Fruit fly (Drosophila melanogaster) whole organism, embryonic: Measurements from ENCODE around the gene CG31777.
A peak's percentile ranks its signal among the peaks of the same experiment; 100 is the strongest.

Experiments
- ATbp ChIP-seq: fragments of 200-800 bp; sonication (Bioruptor generic); optimal IDR thresholded peaks from 2 replicates; lab custom pipeline; 2017; ENCODE audit warnings: missing biosample characterization, mild to moderate bottlenecking, missing genetic modification characterization, missing genetic modification reagents
- Bgb ChIP-seq: fragments of 200-800 bp; sonication (Bioruptor generic); IDR thresholded peaks from 2 replicates; pipeline ENCODE4 v1.3.6; 2022; ENCODE audit warnings: missing biosample characterization, missing genetic modification characterization; ENCODE audit not compliant: partially characterized antibody
- CG10321 ChIP-seq: fragments of 200-800 bp; sonication (Bioruptor generic); IDR thresholded peaks from 2 replicates; pipeline ENCODE4 v1.3.6; 2022; ENCODE audit warnings: missing biosample characterization, missing genetic modification characterization
- CG10959 ChIP-seq: fragments of 200-800 bp; sonication (Bioruptor generic); IDR thresholded peaks from 2 replicates; pipeline ENCODE4 v1.3.6; 2022; ENCODE audit warnings: missing biosample characterization, missing genetic modification characterization
- CG11723 ChIP-seq: fragments of 200-800 bp; sonication (Bioruptor generic); optimal IDR thresholded peaks from 2 replicates; lab custom pipeline; 2017; ENCODE audit warnings: missing biosample characterization, mild to moderate bottlenecking, missing genetic modification characterization
- CG12659 ChIP-seq: fragments of 200-800 bp; sonication (Bioruptor generic); optimal IDR thresholded peaks from 3 replicates; lab custom pipeline; 2017; ENCODE audit warnings: mild to moderate bottlenecking, missing biosample characterization, missing genetic modification reagents, missing genetic modification characterization
- CG1529 ChIP-seq: fragments of 200-800 bp; sonication (Bioruptor generic); optimal IDR thresholded peaks from 3 replicates; lab custom pipeline; 2018; ENCODE audit warnings: missing biosample characterization, missing genetic modification characterization
- CG15696 ChIP-seq: fragments of 200-800 bp; sonication (Bioruptor generic); optimal IDR thresholded peaks from 2 replicates; lab custom pipeline; 2019; ENCODE audit warnings: missing biosample characterization, mild to moderate bottlenecking, missing genetic modification characterization, moderate library complexity
- CG17328 ChIP-seq: fragments of 200-800 bp; sonication (Bioruptor generic); IDR thresholded peaks from 2 replicates; pipeline ENCODE4 v1.3.6; 2022; ENCODE audit warnings: missing biosample characterization, missing genetic modification characterization
- CG17829 ChIP-seq: fragments of 200-800 bp; optimal IDR thresholded peaks from 2 replicates; lab custom pipeline; 2019; ENCODE audit warnings: missing biosample characterization, mild to moderate bottlenecking, missing genetic modification characterization, moderate library complexity
- CG1832 ChIP-seq: fragments of 200-800 bp; sonication (Bioruptor generic); optimal IDR thresholded peaks from 2 replicates; lab custom pipeline; 2017; ENCODE audit warnings: missing biosample characterization, mild to moderate bottlenecking, missing genetic modification characterization, inconsistent platforms
- CG30403 ChIP-seq: fragments of 200-800 bp; sonication (Bioruptor generic); optimal IDR thresholded peaks from 3 replicates; lab custom pipeline; 2016; ENCODE audit warnings: missing biosample characterization, missing genetic modification characterization
- CG31441 ChIP-seq: fragments of 200-800 bp; sonication (Bioruptor generic); IDR thresholded peaks from 2 replicates; pipeline ENCODE4 v1.3.6; 2022; ENCODE audit warnings: missing biosample characterization, missing genetic modification characterization
- CG3281 ChIP-seq: fragments of 200-800 bp; sonication (Bioruptor generic); optimal IDR thresholded peaks from 3 replicates; lab custom pipeline; 2017; ENCODE audit warnings: missing biosample characterization, mild to moderate bottlenecking, missing genetic modification characterization
- CG33557 ChIP-seq: fragments of 200-800 bp; sonication (Bioruptor generic); optimal IDR thresholded peaks from 2 replicates; lab custom pipeline; 2019; ENCODE audit warnings: missing biosample characterization, mild to moderate bottlenecking, missing genetic modification characterization, moderate library complexity
- CG34224 ChIP-seq: fragments of 200-800 bp; sonication (Bioruptor generic); IDR thresholded peaks from 3 replicates; pipeline ENCODE4 v1.3.6; 2022; ENCODE audit warnings: missing biosample characterization, missing genetic modification characterization; ENCODE audit not compliant: partially characterized antibody
- CG4404 ChIP-seq: fragments of 200-800 bp; sonication (Bioruptor generic); IDR thresholded peaks from 2 replicates; pipeline ENCODE4 v1.3.6; 2022; ENCODE audit warnings: missing biosample characterization, missing genetic modification characterization
- CG4424 ChIP-seq: fragments of 200-800 bp; sonication (Bioruptor generic); optimal IDR thresholded peaks from 3 replicates; lab custom pipeline; 2016; ENCODE audit warnings: missing biosample characterization, missing genetic modification characterization
- CG4707 ChIP-seq: fragments of 200-800 bp; sonication (Bioruptor generic); optimal IDR thresholded peaks from 2 replicates; lab custom pipeline; 2018; ENCODE audit warnings: missing biosample characterization, mild to moderate bottlenecking, missing genetic modification characterization, moderate library complexity
- CG9727 ChIP-seq: fragments of 200-800 bp; sonication (Bioruptor generic); optimal IDR thresholded peaks from 3 replicates; lab custom pipeline; 2017; ENCODE audit warnings: missing biosample characterization, mild to moderate bottlenecking, missing genetic modification characterization
- Deaf1 ChIP-seq: fragments of 200-800 bp; optimal IDR thresholded peaks from 3 replicates; lab custom pipeline; 2019; ENCODE audit warnings: missing biosample characterization, mild to moderate bottlenecking, missing genetic modification characterization, moderate library complexity
- Dip2 ChIP-seq: fragments of 200-800 bp; sonication (Bioruptor generic); IDR thresholded peaks from 2 replicates; pipeline ENCODE4 v1.3.6; 2022; ENCODE audit warnings: missing biosample characterization, missing genetic modification characterization
- Ets65A ChIP-seq: fragments of 200-800 bp; sonication (Bioruptor generic); peaks from one replicate; lab custom pipeline; 2016; ENCODE audit warnings: missing biosample characterization, missing genetic modification characterization
- MBD-R2 ChIP-seq: fragments of 200-800 bp; sonication (Bioruptor generic); IDR thresholded peaks from 2 replicates; pipeline ENCODE4 v1.3.6; 2022; ENCODE audit warnings: missing biosample characterization, missing genetic modification characterization
- NC2α ChIP-seq: fragments of 200-800 bp; sonication (Bioruptor generic); optimal IDR thresholded peaks from 2 replicates; lab custom pipeline; 2016; ENCODE audit warnings: missing biosample characterization, missing genetic modification characterization
- Nf-YC ChIP-seq: fragments of 200-800 bp; optimal IDR thresholded peaks from 3 replicates; lab custom pipeline; 2019; ENCODE audit warnings: missing biosample characterization, mild to moderate bottlenecking, missing genetic modification characterization, moderate library complexity
- Side ChIP-seq: fragments of 200-800 bp; sonication (Bioruptor generic); optimal IDR thresholded peaks from 2 replicates; lab custom pipeline; 2016; ENCODE audit warnings: missing biosample characterization, missing genetic modification characterization
- Sox102F ChIP-seq: fragments of 200-800 bp; sonication (Bioruptor generic); optimal IDR thresholded peaks from 2 replicates; lab custom pipeline; 2018; ENCODE audit warnings: missing biosample characterization, mild to moderate bottlenecking, missing genetic modification characterization, moderate library complexity
- Trl ChIP-seq, 3 experiments: fragments of >200 bp in 2 of 3; fragments of 200-800 bp in 1 of 3; sonication (Bioruptor generic) in 1 of 3; optimal IDR thresholded peaks; 2 replicates in 1 of 3; 3 replicates in 2 of 3; lab custom pipeline; 2016 to 2017; ENCODE audit warnings: missing biosample characterization in 1 of 3, missing genetic modification characterization in 1 of 3
- Xbp1 ChIP-seq: fragments of 200-800 bp; sonication (Bioruptor generic); optimal IDR thresholded peaks from 3 replicates; lab custom pipeline; 2016; ENCODE audit warnings: missing biosample characterization, mild to moderate bottlenecking, missing genetic modification characterization
- Xrp1 ChIP-seq: fragments of 200-800 bp; sonication (Bioruptor generic); IDR thresholded peaks from 2 replicates; pipeline ENCODE4 v1.3.6; 2022; ENCODE audit warnings: missing biosample characterization, missing genetic modification characterization
- chif ChIP-seq, 2 experiments: fragments of 200-800 bp; sonication (Bioruptor generic); optimal IDR thresholded peaks; 3 replicates each; lab custom pipeline; 2016; ENCODE audit warnings: missing biosample characterization in 2 of 2, missing genetic modification characterization in 2 of 2
- ewg ChIP-seq: fragments of 200-800 bp; sonication (Bioruptor generic); optimal IDR thresholded peaks from 3 replicates; lab custom pipeline; 2017; ENCODE audit warnings: mild to moderate bottlenecking, missing biosample characterization, missing genetic modification reagents, missing genetic modification characterization
- gem ChIP-seq: fragments of 200-800 bp; sonication (Bioruptor generic); optimal IDR thresholded peaks from 2 replicates; lab custom pipeline; 2019; ENCODE audit warnings: missing biosample characterization, mild to moderate bottlenecking, missing genetic modification characterization, moderate library complexity
- grn ChIP-seq: fragments of 200-800 bp; sonication (Bioruptor generic); optimal IDR thresholded peaks from 3 replicates; lab custom pipeline; 2017; ENCODE audit warnings: missing biosample characterization, missing genetic modification characterization
- jumu ChIP-seq: fragments of 200-800 bp; sonication (Bioruptor generic); optimal IDR thresholded peaks from 3 replicates; lab custom pipeline; 2016; ENCODE audit warnings: missing biosample characterization, missing genetic modification characterization
- maf-S ChIP-seq: fragments of 200-800 bp; sonication (Bioruptor generic); optimal IDR thresholded peaks from 2 replicates; lab custom pipeline; 2016; ENCODE audit warnings: missing biosample characterization, missing genetic modification characterization
- mld ChIP-seq: fragments of 200-800 bp; sonication (Bioruptor generic); IDR thresholded peaks from 3 replicates; pipeline ENCODE4 v1.3.6; 2022; ENCODE audit warnings: missing biosample characterization, missing genetic modification characterization; ENCODE audit not compliant: partially characterized antibody
- nmo ChIP-seq: fragments of 200-800 bp; sonication (Bioruptor generic); optimal IDR thresholded peaks from 2 replicates; lab custom pipeline; 2018; ENCODE audit warnings: missing biosample characterization, mild to moderate bottlenecking, missing genetic modification characterization, moderate library complexity
- prd ChIP-seq, 3 experiments: fragments of >200 bp in 2 of 3; fragments of 200-800 bp in 1 of 3; sonication (Bioruptor generic) in 1 of 3; optimal IDR thresholded peaks in 2 of 3; IDR thresholded peaks in 1 of 3; 2 replicates in 2 of 3; 3 replicates in 1 of 3; pipeline versions ENCODE4 v1.3.6 to Lab custom; 2017 to 2022; ENCODE audit warnings: missing biosample characterization in 1 of 3, missing genetic modification characterization in 1 of 3
- pros ChIP-seq: fragments of 200-800 bp; sonication (Bioruptor generic); optimal IDR thresholded peaks from 3 replicates; lab custom pipeline; 2019; ENCODE audit warnings: missing biosample characterization, mild to moderate bottlenecking, missing genetic modification characterization, moderate library complexity
- seq ChIP-seq: fragments of 200-800 bp; sonication (Bioruptor generic); IDR thresholded peaks from 2 replicates; pipeline ENCODE4 v1.3.6; 2022; ENCODE audit warnings: missing biosample characterization, missing genetic modification characterization
- slbo ChIP-seq: fragments of 200-800 bp; sonication (Bioruptor generic); IDR thresholded peaks from 2 replicates; pipeline ENCODE4 v1.3.6; 2022; ENCODE audit warnings: missing biosample characterization, missing genetic modification characterization
- slou ChIP-seq: fragments of 200-800 bp; sonication (Bioruptor generic); optimal IDR thresholded peaks from 3 replicates; lab custom pipeline; 2016; ENCODE audit warnings: missing biosample characterization, missing genetic modification characterization
- sna ChIP-seq: fragments of 200-800 bp; sonication (Bioruptor generic); IDR thresholded peaks from 2 replicates; pipeline ENCODE4 v1.3.6; 2022; ENCODE audit warnings: missing biosample characterization, missing genetic modification characterization; ENCODE audit not compliant: partially characterized antibody
- tap ChIP-seq: fragments of 200-800 bp; optimal IDR thresholded peaks from 3 replicates; lab custom pipeline; 2019; ENCODE audit warnings: missing biosample characterization, mild to moderate bottlenecking, missing genetic modification characterization, moderate library complexity
- zen ChIP-seq: fragments of 200-800 bp; sonication (Bioruptor generic); optimal IDR thresholded peaks from 3 replicates; lab custom pipeline; 2018; ENCODE audit warnings: missing biosample characterization, mild to moderate bottlenecking, missing genetic modification characterization, moderate library complexity
- zfh1 ChIP-seq: fragments of 200-800 bp; sonication (Bioruptor generic); IDR thresholded peaks from 3 replicates; pipeline ENCODE4 v1.3.6; 2022; ENCODE audit warnings: missing biosample characterization, missing genetic modification characterization

Gene CG31777

dm6 chr2L:3685139-3685851 lies 21.6 kb downstream of the CG31777 start (continued):
- TF ChIP-seq CG1529 (GFP tag; lab: Kevin White, UChicago) (no peak), CG11723 (GFP tag; lab: Kevin White, UChicago) (no peak), zen (tag; lab: Kevin White, UChicago) (peak; percentile 40), Xbp1 (GFP tag; lab: Kevin White, UChicago) (peak; percentile 12), nmo (peak; percentile 31), pros (GFP tag; lab: Kevin White, UChicago) (peak; percentile 3), CG17328 (peak; percentile 29; the same call in 1 of the 2 replicates), Ets65A (GFP tag; lab: Kevin White, UChicago) (peak; percentile 27), CG33557 (GFP tag; lab: Kevin White, UChicago) (peak; percentile 10), CG4707 (GFP tag; lab: Kevin White, UChicago) (no peak), mld (GFP tag; lab: Robert Waterston, UW) (no peak), CG10959 (0 out of 2 replicates have a peak, but pooled peaks have one; percentile 8), CG4404 (GFP tag; lab: Robert Waterston, UW) (no peak), CG30403 (GFP tag; lab: Kevin White, UChicago) (peak; percentile 21), sna (GFP tag; lab: Robert Waterston, UW) (no peak), gem (tag; lab: Kevin White, UChicago) (peak; percentile 51), CG4424 (peak; percentile 2), Xrp1 (GFP tag; lab: Robert Waterston, UW) (peak; percentile 55; the same call in 1 of the 2 replicates), grn (GFP tag; lab: Kevin White, UChicago) (no peak), CG31441 (GFP tag; lab: Robert Waterston, UW) (0 out of 2 replicates have a peak, but pooled peaks have one; percentile 25), CG9727 (GFP tag; lab: Kevin White, UChicago) (peak; percentile 39), tap (tag; lab: Kevin White, UChicago) (peak; percentile 15), chif (GFP tag; optimal IDR thresholded peaks at IDR 0.05; lab: Kevin White, UChicago) (peak in 1 of 2 experiments; percentile 19), CG15696 (no peak), jumu (GFP tag; lab: Kevin White, UChicago) (no peak), Nf-YC (tag; lab: Kevin White, UChicago) (peak; percentile 90), CG12659 (GFP tag; lab: Kevin White, UChicago) (no peak), zfh1 (0 out of 3 replicates have a peak, but pooled peaks have one; percentile 49), ATbp (GFP tag; lab: Kevin White, UChicago) (peak; percentile 5), CG10321 (GFP tag; lab: Robert Waterston, UW) (0 out of 2 replicates have a peak, but pooled peaks have one; percentile 18)

- TF ChIP-seq CG1832 (peak; percentile 45), CG3281 (GFP tag; lab: Kevin White, UChicago) (no peak), seq (GFP tag; lab: Robert Waterston, UW) (peak; percentile 74; the same call in 1 of the 2 replicates), NC2α (GFP tag; lab: Kevin White, UChicago) (no peak), CG10321 (GFP tag; lab: Robert Waterston, UW) (peak; percentile 81), ewg (GFP tag; lab: Kevin White, UChicago) (peak; percentile 31), CG17829 (tag; lab: Kevin White, UChicago) (no peak), Trl (optimal IDR thresholded peaks at IDR 0.05; lab: Kevin White, UChicago) (peak in 1 of 2 experiments; percentile 5), Trl (GFP tag; optimal IDR thresholded peaks at IDR 0.05; lab: Kevin White, UChicago) (no peak), Dip2 (GFP tag; lab: Robert Waterston, UW) (no peak), MBD-R2 (GFP tag; lab: Robert Waterston, UW) (no peak), CG34224 (GFP tag; lab: Robert Waterston, UW) (no peak), Nf-YC (tag; lab: Kevin White, UChicago) (peak; percentile 93), Sox102F (GFP tag; lab: Kevin White, UChicago) (no peak), slou (GFP tag; lab: Kevin White, UChicago) (no peak), Ets65A (GFP tag; lab: Kevin White, UChicago) (no peak), Side (GFP tag; lab: Kevin White, UChicago) (no peak), Bgb (no peak), maf-S (no peak), prd (optimal IDR thresholded peaks at IDR 0.05; lab: Kevin White, UChicago) (no peak), prd (GFP tag; IDR thresholded peaks at IDR 0.05; lab: Robert Waterston, UW) (no peak), Deaf1 (tag; lab: Kevin White, UChicago) (peak; percentile 34), slbo (GFP tag; lab: Robert Waterston, UW) (no peak)
Measured at dm6 chr2L:3682489-3682888, 24.4 kb downstream of the CG31777 start.
